Fruit fly (Drosophila melanogaster): ENCODE results near the gene eIF4E1.

DNA sequence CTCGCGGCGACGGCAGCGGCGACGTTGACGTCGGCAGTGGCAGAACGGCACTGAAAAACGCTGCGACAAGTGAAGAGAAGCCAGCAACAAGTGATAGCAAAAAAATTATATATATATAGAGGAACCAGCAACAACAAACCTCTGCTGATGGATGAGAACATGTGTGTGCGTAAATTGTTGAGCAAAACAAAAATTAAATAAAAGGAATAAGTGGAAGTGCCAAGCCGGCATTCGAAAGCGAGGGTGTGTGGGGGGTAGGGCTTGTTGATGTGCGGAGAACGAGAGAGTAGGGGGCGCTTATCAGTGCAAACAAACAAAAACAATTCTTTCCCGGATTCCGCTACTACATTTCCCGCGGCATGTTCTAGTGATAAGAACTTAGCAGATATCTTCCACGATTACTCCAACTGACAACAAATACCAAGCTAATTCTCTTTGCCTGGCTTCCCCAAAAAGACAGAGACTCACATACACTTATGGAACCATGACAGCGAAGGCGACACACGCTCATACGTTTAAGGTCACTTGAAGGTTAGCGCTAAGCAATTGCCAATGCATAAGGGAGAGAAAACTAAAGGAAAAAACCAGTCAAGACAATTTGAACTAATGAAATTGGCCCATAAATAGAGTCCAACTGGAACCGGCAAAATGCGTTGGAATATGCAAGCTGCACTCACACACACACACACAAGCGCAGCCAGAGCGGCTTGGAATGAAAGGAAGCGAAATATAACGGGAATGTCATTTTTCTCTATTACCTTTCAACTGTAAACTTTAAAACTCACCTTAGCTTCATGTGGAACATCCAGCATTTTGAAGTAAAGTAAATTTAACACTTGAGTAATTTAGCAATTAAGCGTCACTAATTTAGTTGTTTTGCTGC lies 44.2 kb downstream of the eIF4E1 start:
- TF ChIP-seq Hr83 (GFP tag; optimal IDR thresholded peaks at IDR 0.05; ENCODE audit: poor library complexity, severe bottlenecking): no peak
- TF ChIP-seq psq (GFP tag; optimal IDR thresholded peaks at IDR 0.05): peak; percentile 75
- no peak for TF ChIP-seq Abd-B (GFP tag; optimal IDR thresholded peaks at IDR 0.05)
- no peak for TF ChIP-seq CG9705 (GFP tag; optimal IDR thresholded peaks at IDR 0.05)
- no peak for TF ChIP-seq Dif (GFP tag; optimal IDR thresholded peaks at IDR 0.05; ENCODE audit: partially characterized antibody)
- TF ChIP-seq jim (GFP tag; optimal IDR thresholded peaks at IDR 0.05): no peak
- no peak for TF ChIP-seq HLH106 (tag; optimal IDR thresholded peaks at IDR 0.05)
- no peak for TF ChIP-seq woc (GFP tag; optimal IDR thresholded peaks at IDR 0.05)
- TF ChIP-seq h (GFP tag; optimal IDR thresholded peaks at IDR 0.05): peak; percentile 27
- TF ChIP-seq lola (GFP tag; optimal IDR thresholded peaks at IDR 0.05): no peak
- no peak for TF ChIP-seq CrebA (GFP tag; optimal IDR thresholded peaks at IDR 0.05; ENCODE audit: borderline replicate concordance)
- TF ChIP-seq CG32264 (GFP tag; optimal IDR thresholded peaks at IDR 0.05): no peak
- TF ChIP-seq OdsH (GFP tag; optimal IDR thresholded peaks at IDR 0.05): no peak
- TF ChIP-seq Dfd (GFP tag; optimal IDR thresholded peaks at IDR 0.05): no peak
